Worm (Caenorhabditis elegans) whole organism, young adult: Measurements from ENCODE around the gene H40L08.7.

ENCODE experiments used
- B0019.2 ChIP-seq: fragments of 200-800 bp; sonication (Bioruptor generic); conservative IDR thresholded peaks from 2 replicates; pipeline ENCODE4 v1.3.6; 2022; ENCODE audit warnings: missing genetic modification reagents, missing genetic modification characterization, missing compliant biosample characterization
- C17E4.6 ChIP-seq: fragments of 200-800 bp; sonication (Bioruptor generic); IDR thresholded peaks from 2 replicates; pipeline ENCODE4 v1.3.6; 2022; ENCODE audit warnings: missing genetic modification reagents, missing genetic modification characterization, missing compliant biosample characterization
- K11D2.4 ChIP-seq: fragments of 200-800 bp; sonication (Bioruptor generic); IDR thresholded peaks from 2 replicates; pipeline ENCODE4 v1.3.6; 2022; ENCODE audit warnings: missing genetic modification reagents, missing genetic modification characterization, missing compliant biosample characterization
- T07F8.4 ChIP-seq: sonication (generic microtip); optimal IDR thresholded peaks from 2 replicates; lab custom pipeline; 2016; ENCODE audit warnings: mild to moderate bottlenecking, missing genetic modification characterization, moderate library complexity, missing compliant biosample characterization
- Y56A3A.18 ChIP-seq: fragments of 200-800 bp; sonication (Bioruptor generic); IDR thresholded peaks from 2 replicates; pipeline ENCODE4 v1.3.6; 2022; ENCODE audit warnings: missing genetic modification reagents, missing genetic modification characterization, missing compliant biosample characterization
- Y67H2A.10 ChIP-seq: fragments of 200-800 bp; sonication (Bioruptor generic); conservative IDR thresholded peaks from 2 replicates; pipeline ENCODE4 v1.3.6; 2022; ENCODE audit warnings: missing genetic modification reagents, missing genetic modification characterization, missing compliant biosample characterization
- ama-1 ChIP-seq, 3 experiments: fragments of 150-350 bp in 1 of 3; sonication (generic microtip) in 2 of 3; optimal IDR thresholded peaks; 2 replicates each; lab custom pipeline; 2014 to 2018; ENCODE audit warnings: missing biosample characterization in 2 of 3, missing genetic modification characterization in 2 of 3, missing genetic modification reagents in 2 of 3
- atf-7 ChIP-seq: sonication (generic microtip); optimal IDR thresholded peaks from 2 replicates; lab custom pipeline; 2017; ENCODE audit warnings: mild to moderate bottlenecking, missing genetic modification characterization, missing compliant biosample characterization
- athp-1 ChIP-seq: sonication (generic microtip); optimal IDR thresholded peaks from 2 replicates; lab custom pipeline; 2017; ENCODE audit warnings: mild to moderate bottlenecking, missing genetic modification characterization, missing compliant biosample characterization
- attf-3 ChIP-seq: fragments of 200-800 bp; sonication (Bioruptor generic); conservative IDR thresholded peaks from 2 replicates; pipeline ENCODE4 v1.3.6; 2022; ENCODE audit warnings: missing genetic modification reagents, missing genetic modification characterization, missing compliant biosample characterization
- cebp-1 ChIP-seq, 2 experiments: fragments of 200-800 bp in 1 of 2; sonication (Bioruptor generic) in 1 of 2; sonication (generic microtip) in 1 of 2; IDR thresholded peaks in 1 of 2; optimal IDR thresholded peaks in 1 of 2; 2 replicates each; pipeline versions ENCODE4 v1.3.6 to Lab custom; 2017 to 2022; ENCODE audit warnings: missing compliant biosample characterization in 2 of 2, missing genetic modification characterization in 2 of 2, mild to moderate bottlenecking in 1 of 2, missing genetic modification reagents in 1 of 2, moderate library complexity in 1 of 2
- ceh-91 ChIP-seq: fragments of 200-800 bp; sonication (Bioruptor generic); IDR thresholded peaks from 2 replicates; pipeline ENCODE4 v1.3.6; 2022; ENCODE audit warnings: missing genetic modification reagents, missing genetic modification characterization, missing compliant biosample characterization
- dox-1 ChIP-seq: fragments of 200-800 bp; sonication (Bioruptor generic); IDR thresholded peaks from 2 replicates; pipeline ENCODE4 v1.3.6; 2022; ENCODE audit warnings: missing genetic modification reagents, missing genetic modification characterization, missing compliant biosample characterization
- fkh-3 ChIP-seq: sonication (generic microtip); optimal IDR thresholded peaks from 2 replicates; lab custom pipeline; 2016; ENCODE audit warnings: mild to moderate bottlenecking, missing genetic modification characterization, missing compliant biosample characterization
- gei-17 ChIP-seq: fragments of 200-800 bp; sonication (Bioruptor generic); optimal IDR thresholded peaks from 2 replicates; lab custom pipeline; 2018; ENCODE audit warnings: mild to moderate bottlenecking, missing genetic modification characterization, missing compliant biosample characterization
- him-1 ChIP-seq: sonication (generic microtip); optimal IDR thresholded peaks from 2 replicates; lab custom pipeline; 2016; ENCODE audit warnings: missing genotype, missing genetic modification reagents, missing genetic modification characterization, missing compliant biosample characterization
- lag-1 ChIP-seq: fragments of 200-800 bp; sonication (Bioruptor generic); IDR thresholded peaks from 2 replicates; pipeline ENCODE4 v1.3.6; 2022; ENCODE audit warnings: missing genetic modification reagents, missing genetic modification characterization, missing compliant biosample characterization
- lin-26 ChIP-seq: fragments of 200-800 bp; sonication (Bioruptor generic); IDR thresholded peaks from 2 replicates; pipeline ENCODE4 v1.3.6; 2022; ENCODE audit warnings: missing genetic modification reagents, missing genetic modification characterization, missing compliant biosample characterization
- lin-40 ChIP-seq: sonication (generic microtip); optimal IDR thresholded peaks from 2 replicates; lab custom pipeline; 2016; ENCODE audit warnings: missing genetic modification characterization, mild to moderate bottlenecking, missing compliant biosample characterization, missing genotype, missing genetic modification reagents
- lin-54 ChIP-seq: fragments of 200-800 bp; sonication (Bioruptor generic); optimal IDR thresholded peaks from 2 replicates; lab custom pipeline; 2018; ENCODE audit warnings: mild to moderate bottlenecking, missing genetic modification characterization, missing compliant biosample characterization
- madf-6 ChIP-seq: fragments of 200-800 bp; sonication (Bioruptor generic); IDR thresholded peaks from 2 replicates; pipeline ENCODE4 v1.3.6; 2022; ENCODE audit warnings: missing genetic modification reagents, missing genetic modification characterization, missing compliant biosample characterization
- mel-28 ChIP-seq: sonication (generic microtip); optimal IDR thresholded peaks from 2 replicates; lab custom pipeline; 2016; ENCODE audit warnings: borderline replicate concordance, mild to moderate bottlenecking, missing genetic modification characterization, missing compliant biosample characterization
- mes-4 ChIP-seq: sonication (generic microtip); optimal IDR thresholded peaks from 2 replicates; lab custom pipeline; 2016; ENCODE audit warnings: missing genotype, missing genetic modification characterization, missing compliant biosample characterization
- nfya-2 ChIP-seq: fragments of 200-800 bp; sonication (Bioruptor generic); IDR thresholded peaks from 2 replicates; pipeline ENCODE4 v1.3.6; 2022; ENCODE audit warnings: missing genetic modification reagents, missing genetic modification characterization, missing compliant biosample characterization
- nfyb-1 ChIP-seq: fragments of 200-800 bp; sonication (Bioruptor generic); IDR thresholded peaks from 2 replicates; pipeline ENCODE4 v1.3.6; 2022; ENCODE audit warnings: missing genetic modification reagents, missing genetic modification characterization, missing compliant biosample characterization
- sea-2 ChIP-seq: fragments of 200-800 bp; sonication (Bioruptor generic); IDR thresholded peaks from 2 replicates; pipeline ENCODE4 v1.3.6; 2022; ENCODE audit warnings: missing genetic modification characterization, missing compliant biosample characterization
- tbp1 ChIP-seq: fragments of 200-800 bp; sonication (Bioruptor generic); optimal IDR thresholded peaks from 2 replicates; lab custom pipeline; 2018; ENCODE audit warnings: mild to moderate bottlenecking, missing genetic modification characterization, missing compliant biosample characterization
- zim-3 ChIP-seq: sonication (generic microtip); optimal IDR thresholded peaks from 2 replicates; lab custom pipeline; 2017; ENCODE audit warnings: mild to moderate bottlenecking, missing genetic modification characterization, moderate library complexity, missing compliant biosample characterization
- ztf-22 ChIP-seq: fragments of 200-800 bp; sonication (Bioruptor generic); optimal IDR thresholded peaks from 2 replicates; lab custom pipeline; 2018; ENCODE audit warnings: mild to moderate bottlenecking, missing genetic modification characterization, moderate library complexity, missing compliant biosample characterization
- ztf-26 ChIP-seq: sonication (generic microtip); optimal IDR thresholded peaks from 2 replicates; lab custom pipeline; 2017; ENCODE audit warnings: missing genetic modification characterization, missing compliant biosample characterization
- ztf-3 ChIP-seq: fragments of 200-800 bp; sonication (Bioruptor generic); optimal IDR thresholded peaks from 2 replicates; lab custom pipeline; 2018; ENCODE audit warnings: mild to moderate bottlenecking, missing genetic modification characterization, missing compliant biosample characterization

Gene H40L08.7

DNA sequence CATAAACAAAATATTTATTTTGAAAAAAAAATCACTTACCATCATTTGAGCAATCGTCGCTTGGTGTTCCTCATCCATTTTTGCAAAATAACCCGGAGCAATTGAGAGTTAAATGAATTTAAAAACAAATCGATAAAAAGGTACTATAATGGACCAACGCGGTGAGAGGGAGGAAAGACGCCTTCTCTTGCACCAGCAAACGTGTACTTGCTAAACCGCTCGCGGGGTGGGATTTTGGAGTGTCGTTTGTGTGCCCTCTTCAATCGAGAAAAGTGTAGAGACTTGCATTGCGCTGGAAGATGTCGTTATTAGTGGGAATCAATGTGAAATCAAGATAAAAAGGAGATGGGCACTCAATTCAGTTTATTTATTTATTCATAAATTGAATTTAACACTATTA, 6.3 kb upstream of the H40L08.7 start, which contains the start of gene H40L08.1:
TSS of gene H40L08.1 (minus strand) at position 292 of the 400 bp plus-strand sequence.
- peak; percentile 90 for TF ChIP-seq attf-3
- no peak for TF ChIP-seq him-1

DNA sequence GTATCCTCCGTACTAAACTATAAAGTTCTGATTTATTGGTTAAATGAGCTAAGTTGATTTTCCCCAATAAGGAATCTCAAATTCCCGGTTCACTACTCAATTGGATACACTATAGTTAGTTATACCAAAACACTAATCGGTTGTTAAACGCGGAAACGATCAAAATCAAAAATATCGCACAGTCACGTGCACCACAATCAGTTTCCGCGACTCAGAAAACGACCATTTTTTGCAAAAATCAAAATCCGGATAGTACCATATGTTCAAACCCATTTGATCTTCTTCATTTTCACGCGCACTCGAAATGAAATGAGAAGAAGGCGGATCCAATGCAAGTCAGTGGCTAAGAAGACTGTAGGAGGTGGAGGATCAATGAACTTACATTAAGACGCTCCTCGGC, 3.9 kb upstream of the H40L08.7 start:
- TF ChIP-seq lin-54 (GFP tag; lab: Kevin White, UChicago) (no peak), lin-26 (0 out of 2 replicates have a peak, but pooled peaks have one; percentile 22)

DNA sequence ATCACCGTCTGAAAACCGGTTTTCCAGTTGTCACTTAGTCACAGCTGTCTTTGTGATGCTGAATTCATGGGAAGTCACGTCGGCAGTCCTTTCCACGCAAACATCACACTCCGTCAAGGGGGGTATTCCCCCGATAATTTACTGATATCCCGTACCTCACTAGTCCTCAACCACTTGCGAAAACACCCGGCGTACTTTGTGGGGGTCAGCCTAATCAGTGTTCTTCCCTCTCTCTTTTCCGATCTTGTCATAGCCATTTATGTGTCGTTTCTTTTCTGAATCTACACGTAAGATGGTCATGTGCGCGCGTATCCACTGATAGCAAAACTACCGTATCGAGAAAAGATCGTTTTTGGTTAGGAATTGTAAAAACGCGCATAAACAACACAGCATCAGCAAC, 1.9 kb upstream of the H40L08.7 start:
- TF ChIP-seq lin-40 (peak; percentile 28), ztf-26 (peak; percentile 59), cebp-1 (GFP tag; IDR thresholded peaks at IDR 0.05; lab: Robert Waterston, UW) (no peak), cebp-1 (tag; optimal IDR thresholded peaks at IDR 0.05; lab: Kevin White, UChicago) (peak; percentile 9), gei-17 (no peak)

DNA sequence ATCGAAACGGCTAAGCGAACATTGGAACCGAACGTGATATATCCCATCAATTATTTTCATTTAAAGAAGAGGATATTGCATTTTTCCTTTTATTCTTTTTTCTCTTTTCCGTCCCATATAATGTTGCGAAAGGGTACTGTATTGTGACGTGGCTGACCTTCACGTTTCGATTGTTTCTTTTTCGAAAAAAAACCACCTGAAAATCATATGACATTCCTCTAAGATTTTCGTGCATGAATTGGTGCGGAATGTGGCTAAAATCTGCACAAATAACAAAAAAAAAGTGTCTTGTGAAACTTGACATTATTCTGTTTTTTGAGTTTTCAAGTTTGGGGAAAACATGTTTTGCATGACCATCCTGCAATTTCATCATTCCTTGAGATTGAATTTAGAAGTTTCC, 732 bp upstream of the H40L08.7 start:
- TF ChIP-seq lag-1, result no peak
- TF ChIP-seq B0019.2, result no peak
- TF ChIP-seq ztf-3 (GFP tag; lab: Kevin White, UChicago), result no peak
- no peak for TF ChIP-seq fkh-3 (tag; lab: Kevin White, UChicago)
- no peak for TF ChIP-seq cebp-1 (GFP tag; IDR thresholded peaks at IDR 0.05; lab: Robert Waterston, UW)
- TF ChIP-seq cebp-1 (tag; optimal IDR thresholded peaks at IDR 0.05; lab: Kevin White, UChicago), result peak; percentile 26
- TF ChIP-seq K11D2.4 (GFP tag; lab: Robert Waterston, UW), result 0 out of 2 replicates have a peak, but pooled peaks have one; percentile 31
- TF ChIP-seq T07F8.4, result no peak

DNA sequence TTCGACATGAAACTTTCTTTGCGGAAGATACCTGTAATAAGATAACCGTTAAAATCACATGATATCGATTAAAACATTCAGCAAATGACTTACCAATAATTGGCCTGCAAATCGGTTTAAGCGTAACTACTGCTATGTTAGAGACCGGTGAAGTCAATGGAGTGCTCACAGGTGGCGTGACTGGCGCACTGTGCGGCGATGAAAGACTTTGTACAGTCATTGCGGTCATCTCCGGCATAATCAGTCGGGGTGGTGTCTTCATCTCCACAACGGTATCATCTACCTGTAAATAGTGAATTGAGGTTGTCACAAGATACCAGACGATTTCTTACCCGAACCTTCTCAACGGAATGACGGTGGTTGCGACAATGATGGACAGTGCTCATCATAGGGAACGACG, 635 bp downstream of the H40L08.7 start:
- no peak for TF ChIP-seq ceh-91 (GFP tag; lab: Robert Waterston, UW)
- no peak for TF ChIP-seq nfyb-1 (GFP tag; lab: Robert Waterston, UW)
- TF ChIP-seq madf-6 (GFP tag; lab: Robert Waterston, UW), result 0 out of 2 replicates have a peak, but pooled peaks have one; percentile 6
- 0 out of 2 replicates have a peak, but pooled peaks have one; percentile 28 for TF ChIP-seq Y56A3A.18 (GFP tag; lab: Robert Waterston, UW)
- TF ChIP-seq ama-1 (optimal IDR thresholded peaks at IDR 0.05; lab: Kevin White, UChicago), result peak; percentile 13
- TF ChIP-seq ama-1 (GFP tag; optimal IDR thresholded peaks at IDR 0.05; lab: Kevin White, UChicago), result no peak

DNA sequence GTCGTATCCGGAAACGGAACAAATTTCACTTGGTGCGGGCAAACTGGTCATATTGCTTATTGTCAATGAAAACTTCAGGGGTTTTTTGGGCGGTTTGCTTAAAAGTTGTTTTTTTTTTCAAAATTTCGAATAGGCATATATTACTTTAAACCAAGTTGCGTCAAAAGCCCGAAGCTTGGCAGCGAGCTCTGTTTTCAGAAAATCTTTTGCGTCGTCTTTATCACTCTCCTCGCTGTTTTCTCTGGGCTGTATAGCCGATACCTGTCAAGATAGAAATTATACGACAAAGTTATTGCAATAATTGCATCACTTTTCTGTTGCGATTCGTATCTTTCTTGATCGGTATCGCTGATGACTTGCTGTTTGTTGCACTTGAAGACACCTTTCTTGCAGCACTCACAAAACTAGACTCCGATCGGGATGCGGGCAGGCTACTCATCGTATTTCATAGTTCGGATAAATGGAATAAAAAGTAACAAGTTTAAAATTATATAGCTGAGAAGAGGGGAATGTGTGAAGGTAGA, 1.4 kb downstream of the H40L08.7 start, which contains the start of the genes H40L08.3 and H40L08.9:
TSS of gene H40L08.3 (minus strand) at position 51 of the 524 bp plus-strand sequence.
TSS of gene H40L08.9 (minus strand) at position 439 of the 524 bp plus-strand sequence.
- TF ChIP-seq athp-1 (tag; lab: Kevin White, UChicago), result no peak
- TF ChIP-seq tbp1, result no peak
- TF ChIP-seq lin-54 (GFP tag; lab: Kevin White, UChicago), result no peak
- no peak for TF ChIP-seq Y67H2A.10 (GFP tag; lab: Robert Waterston, UW)
- TF ChIP-seq ztf-26, result peak; percentile 77
- peak; percentile 42 for TF ChIP-seq dox-1
- TF ChIP-seq gei-17, result peak; percentile 22
- TF ChIP-seq ama-1 (optimal IDR thresholded peaks at IDR 0.05; lab: Kevin White, UChicago), result peak; percentile 92
- TF ChIP-seq ama-1 (GFP tag; optimal IDR thresholded peaks at IDR 0.05; lab: Kevin White, UChicago), result no peak
- TF ChIP-seq nfyb-1 (GFP tag; lab: Robert Waterston, UW), result peak; percentile 52
- peak; percentile 22 for TF ChIP-seq ztf-22 (GFP tag; lab: Kevin White, UChicago)
- 0 out of 2 replicates have a peak, but pooled peaks have one; percentile 3 for TF ChIP-seq C17E4.6
- peak; percentile 6 for TF ChIP-seq atf-7 (tag; lab: Kevin White, UChicago)
- no peak for TF ChIP-seq sea-2 (GFP tag; lab: Robert Waterston, UW)
- 0 out of 2 replicates have a peak, but pooled peaks have one; percentile 51 for TF ChIP-seq nfya-2 (GFP tag; lab: Robert Waterston, UW)
- TF ChIP-seq zim-3 (tag; lab: Kevin White, UChicago), result peak; percentile 42
- no peak for TF ChIP-seq mes-4 (tag; lab: Kevin White, UChicago)
- peak; percentile 6 for TF ChIP-seq mel-28 (tag; lab: Kevin White, UChicago)
- TF ChIP-seq, all 124 proteins: peak for 11
